Fruit fly (Drosophila melanogaster) whole organism, embryonic: Measurements from ENCODE around the gene alien.

Experiments used
- Ada2b ChIP-seq: fragments of 200-800 bp; sonication (Bioruptor generic); IDR thresholded peaks from 2 replicates; pipeline ENCODE4 v1.3.6; 2022; ENCODE audit warnings: missing biosample characterization, missing genetic modification characterization
- B-H1 ChIP-seq: fragments of 200-800 bp; sonication (Bioruptor generic); IDR thresholded peaks from 3 replicates; pipeline ENCODE4 v1.3.6; 2022; ENCODE audit warnings: missing biosample characterization, missing genetic modification characterization
- BEAF-32 ChIP-seq: fragments of 200-800 bp; sonication (Bioruptor generic); optimal IDR thresholded peaks from 3 replicates; lab custom pipeline; 2017; ENCODE audit warnings: missing biosample characterization, missing genetic modification characterization, mild to moderate bottlenecking, moderate library complexity, missing genetic modification reagents
- CG10431 ChIP-seq: fragments of 200-800 bp; sonication (Bioruptor generic); optimal IDR thresholded peaks from 3 replicates; lab custom pipeline; 2018; ENCODE audit warnings: missing biosample characterization, mild to moderate bottlenecking, missing genetic modification characterization
- CG11723 ChIP-seq: fragments of 200-800 bp; sonication (Bioruptor generic); optimal IDR thresholded peaks from 2 replicates; lab custom pipeline; 2017; ENCODE audit warnings: missing biosample characterization, mild to moderate bottlenecking, missing genetic modification characterization
- CG12236 ChIP-seq: fragments of 200-800 bp; sonication (Bioruptor generic); optimal IDR thresholded peaks from 2 replicates; lab custom pipeline; 2016; ENCODE audit warnings: missing biosample characterization, missing genetic modification characterization
- CG13296 ChIP-seq: fragments of 200-800 bp; sonication (Bioruptor generic); optimal IDR thresholded peaks from 3 replicates; lab custom pipeline; 2018; ENCODE audit warnings: missing biosample characterization, mild to moderate bottlenecking, missing genetic modification characterization
- CG13775 ChIP-seq: fragments of 200-800 bp; sonication (Bioruptor generic); optimal IDR thresholded peaks from 3 replicates; lab custom pipeline; 2017; ENCODE audit warnings: missing biosample characterization, mild to moderate bottlenecking, missing genetic modification characterization
- CG15011 ChIP-seq: fragments of 200-800 bp; sonication (Bioruptor generic); optimal IDR thresholded peaks from 3 replicates; lab custom pipeline; 2018; ENCODE audit warnings: missing biosample characterization, mild to moderate bottlenecking, missing genetic modification characterization
- CG16779 ChIP-seq: fragments of 200-800 bp; sonication (Bioruptor generic); IDR thresholded peaks from 2 replicates; pipeline ENCODE4 v1.3.6; 2022; ENCODE audit warnings: missing biosample characterization, missing genetic modification characterization
- CG17328 ChIP-seq: fragments of 200-800 bp; sonication (Bioruptor generic); IDR thresholded peaks from 2 replicates; pipeline ENCODE4 v1.3.6; 2022; ENCODE audit warnings: missing biosample characterization, missing genetic modification characterization
- CG18262 ChIP-seq: fragments of 200-800 bp; optimal IDR thresholded peaks from 3 replicates; lab custom pipeline; 2019; ENCODE audit warnings: missing biosample characterization, mild to moderate bottlenecking, missing genetic modification characterization, moderate library complexity
- CG18476 ChIP-seq: fragments of 200-800 bp; sonication (Bioruptor generic); optimal IDR thresholded peaks from 2 replicates; lab custom pipeline; 2016; ENCODE audit warnings: missing biosample characterization, mild to moderate bottlenecking, missing genetic modification characterization
- CG18619 ChIP-seq: fragments of 200-800 bp; sonication (Bioruptor generic); optimal IDR thresholded peaks from 3 replicates; lab custom pipeline; 2017; ENCODE audit warnings: missing biosample characterization, mild to moderate bottlenecking, missing genetic modification characterization
- CG2120 ChIP-seq: fragments of 200-800 bp; sonication (Bioruptor generic); optimal IDR thresholded peaks from 3 replicates; lab custom pipeline; 2016; ENCODE audit warnings: missing biosample characterization, missing genetic modification characterization
- CG2129 ChIP-seq: fragments of 200-800 bp; sonication (Bioruptor generic); IDR thresholded peaks from 2 replicates; pipeline ENCODE4 v1.3.6; 2022; ENCODE audit warnings: missing biosample characterization, missing genetic modification characterization; ENCODE audit not compliant: partially characterized antibody
- CG33557 ChIP-seq: fragments of 200-800 bp; sonication (Bioruptor generic); optimal IDR thresholded peaks from 2 replicates; lab custom pipeline; 2019; ENCODE audit warnings: missing biosample characterization, mild to moderate bottlenecking, missing genetic modification characterization, moderate library complexity
- CG34376 ChIP-seq: fragments of 200-800 bp; sonication (Bioruptor generic); optimal IDR thresholded peaks from 2 replicates; lab custom pipeline; 2018; ENCODE audit warnings: missing biosample characterization, mild to moderate bottlenecking, missing genetic modification characterization
- CG4707 ChIP-seq: fragments of 200-800 bp; sonication (Bioruptor generic); optimal IDR thresholded peaks from 2 replicates; lab custom pipeline; 2018; ENCODE audit warnings: missing biosample characterization, mild to moderate bottlenecking, missing genetic modification characterization, moderate library complexity
- CG7556 ChIP-seq: fragments of 200-800 bp; sonication (Bioruptor generic); optimal IDR thresholded peaks from 2 replicates; lab custom pipeline; 2017; ENCODE audit warnings: missing biosample characterization, mild to moderate bottlenecking, missing genetic modification characterization
- CG8290 ChIP-seq, 3 experiments: fragments of 200-800 bp; sonication (Bioruptor generic); optimal IDR thresholded peaks; 2 replicates each; lab custom pipeline; 2016 to 2019; ENCODE audit warnings: missing biosample characterization in 3 of 3, missing genetic modification characterization in 3 of 3, mild to moderate bottlenecking in 2 of 3, moderate library complexity in 1 of 3
- CG8478 ChIP-seq: fragments of >200 bp; optimal IDR thresholded peaks from 2 replicates; lab custom pipeline; 2018
- CG9437 ChIP-seq: fragments of 200-800 bp; sonication (Bioruptor generic); optimal IDR thresholded peaks from 2 replicates; lab custom pipeline; 2018; ENCODE audit warnings: missing biosample characterization, mild to moderate bottlenecking, missing genetic modification characterization
- CG9609 ChIP-seq: fragments of 200-800 bp; sonication (Bioruptor generic); optimal IDR thresholded peaks from 3 replicates; lab custom pipeline; 2016; ENCODE audit warnings: missing biosample characterization, missing genetic modification characterization
- CG9797 ChIP-seq: fragments of 200-800 bp; sonication (Bioruptor generic); optimal IDR thresholded peaks from 3 replicates; lab custom pipeline; 2018; ENCODE audit warnings: missing biosample characterization, mild to moderate bottlenecking, missing genetic modification characterization
- Dek ChIP-seq: fragments of 200-800 bp; sonication (Bioruptor generic); optimal IDR thresholded peaks from 3 replicates; lab custom pipeline; 2019; ENCODE audit warnings: missing biosample characterization, mild to moderate bottlenecking, missing genetic modification characterization, moderate library complexity
- Dip3 ChIP-seq: fragments of 200-800 bp; sonication (Bioruptor generic); optimal IDR thresholded peaks from 3 replicates; lab custom pipeline; 2016; ENCODE audit warnings: missing biosample characterization, missing genetic modification characterization
- Dll ChIP-seq: fragments of 200-800 bp; sonication (Bioruptor generic); IDR thresholded peaks from 4 replicates; pipeline ENCODE4 v1.3.6; 2022; ENCODE audit warnings: missing biosample characterization, missing genetic modification characterization; ENCODE audit not compliant: partially characterized antibody
- Doc2 ChIP-seq: fragments of 200-800 bp; sonication (Bioruptor generic); IDR thresholded peaks from 2 replicates; pipeline ENCODE4 v1.3.6; 2022; ENCODE audit warnings: missing biosample characterization, missing genetic modification characterization
- Elba2 ChIP-seq: fragments of 200-800 bp; sonication (Bioruptor generic); optimal IDR thresholded peaks from 3 replicates; lab custom pipeline; 2016; ENCODE audit warnings: missing biosample characterization, missing genetic modification characterization
- Ets65A ChIP-seq: fragments of 200-800 bp; sonication (Bioruptor generic); peaks from one replicate; lab custom pipeline; 2016; ENCODE audit warnings: missing biosample characterization, missing genetic modification characterization
- Fer1 ChIP-seq: fragments of 200-800 bp; sonication (Bioruptor generic); optimal IDR thresholded peaks from 2 replicates; lab custom pipeline; 2017; ENCODE audit warnings: missing biosample characterization, mild to moderate bottlenecking, missing genetic modification characterization
- H2.0 ChIP-seq: fragments of 200-800 bp; sonication (Bioruptor generic); IDR thresholded peaks from 2 replicates; pipeline ENCODE4 v1.3.6; 2022; ENCODE audit warnings: missing biosample characterization, missing genetic modification characterization
- Hr51 ChIP-seq, 2 experiments: fragments of 200-800 bp; sonication (Bioruptor generic); optimal IDR thresholded peaks; 2 replicates in 1 of 2; 3 replicates in 1 of 2; lab custom pipeline; 2016 to 2018; ENCODE audit warnings: missing biosample characterization in 2 of 2, missing genetic modification characterization in 2 of 2, mild to moderate bottlenecking in 1 of 2, moderate library complexity in 1 of 2
- NK7.1 ChIP-seq: fragments of 200-800 bp; sonication (Bioruptor generic); optimal IDR thresholded peaks from 3 replicates; lab custom pipeline; 2016; ENCODE audit warnings: missing biosample characterization, missing genetic modification characterization
- PHDP ChIP-seq: fragments of 200-800 bp; sonication (Bioruptor generic); optimal IDR thresholded peaks from 3 replicates; lab custom pipeline; 2018; ENCODE audit warnings: missing biosample characterization, mild to moderate bottlenecking, missing genetic modification characterization, moderate library complexity
- bbx ChIP-seq: fragments of 200-800 bp; sonication (Bioruptor generic); IDR thresholded peaks from 2 replicates; pipeline ENCODE4 v1.3.6; 2022; ENCODE audit warnings: missing biosample characterization, missing genetic modification characterization; ENCODE audit not compliant: partially characterized antibody
- en ChIP-seq: fragments of 200-800 bp; sonication (Bioruptor generic); optimal IDR thresholded peaks from 2 replicates; lab custom pipeline; 2016; ENCODE audit warnings: missing biosample characterization, missing genetic modification characterization
- gcm ChIP-seq: fragments of 200-800 bp; sonication (Bioruptor generic); optimal IDR thresholded peaks from 2 replicates; lab custom pipeline; 2019; ENCODE audit warnings: missing biosample characterization, mild to moderate bottlenecking, missing genetic modification characterization, moderate library complexity
- gsb-n ChIP-seq: fragments of 200-800 bp; sonication (Bioruptor generic); optimal IDR thresholded peaks from 3 replicates; lab custom pipeline; 2018; ENCODE audit warnings: missing biosample characterization, mild to moderate bottlenecking, missing genetic modification characterization
- jing ChIP-seq: fragments of 200-800 bp; sonication (Bioruptor generic); optimal IDR thresholded peaks from 2 replicates; lab custom pipeline; 2018; ENCODE audit warnings: missing biosample characterization, mild to moderate bottlenecking, missing genetic modification characterization
- nmo ChIP-seq: fragments of 200-800 bp; sonication (Bioruptor generic); optimal IDR thresholded peaks from 2 replicates; lab custom pipeline; 2018; ENCODE audit warnings: missing biosample characterization, mild to moderate bottlenecking, missing genetic modification characterization, moderate library complexity
- ranshi ChIP-seq: fragments of 200-800 bp; sonication (Bioruptor generic); IDR thresholded peaks from 2 replicates; pipeline ENCODE4 v1.3.6; 2022; ENCODE audit warnings: missing biosample characterization, missing genetic modification characterization
- repo ChIP-seq: fragments of 200-800 bp; sonication (Bioruptor generic); optimal IDR thresholded peaks from 2 replicates; lab custom pipeline; 2016; ENCODE audit warnings: missing biosample characterization, missing genetic modification characterization
- sna ChIP-seq: fragments of 200-800 bp; sonication (Bioruptor generic); IDR thresholded peaks from 2 replicates; pipeline ENCODE4 v1.3.6; 2022; ENCODE audit warnings: missing biosample characterization, missing genetic modification characterization; ENCODE audit not compliant: partially characterized antibody
- vnd ChIP-seq: fragments of 200-800 bp; sonication (Bioruptor generic); IDR thresholded peaks from 3 replicates; pipeline ENCODE4 v1.3.6; 2022; ENCODE audit warnings: missing biosample characterization, missing genetic modification characterization; ENCODE audit not compliant: partially characterized antibody
- zen ChIP-seq: fragments of 200-800 bp; sonication (Bioruptor generic); optimal IDR thresholded peaks from 3 replicates; lab custom pipeline; 2018; ENCODE audit warnings: missing biosample characterization, mild to moderate bottlenecking, missing genetic modification characterization, moderate library complexity
- zen2 ChIP-seq: fragments of 200-800 bp; sonication (Bioruptor generic); IDR thresholded peaks from 3 replicates; pipeline ENCODE4 v1.3.6; 2022; ENCODE audit warnings: missing biosample characterization, missing genetic modification characterization; ENCODE audit not compliant: partially characterized antibody
- zfh2 ChIP-seq: fragments of 200-800 bp; sonication (Bioruptor generic); optimal IDR thresholded peaks from 2 replicates; lab custom pipeline; 2016; ENCODE audit warnings: missing biosample characterization, missing genetic modification characterization

alien gene

DNA sequence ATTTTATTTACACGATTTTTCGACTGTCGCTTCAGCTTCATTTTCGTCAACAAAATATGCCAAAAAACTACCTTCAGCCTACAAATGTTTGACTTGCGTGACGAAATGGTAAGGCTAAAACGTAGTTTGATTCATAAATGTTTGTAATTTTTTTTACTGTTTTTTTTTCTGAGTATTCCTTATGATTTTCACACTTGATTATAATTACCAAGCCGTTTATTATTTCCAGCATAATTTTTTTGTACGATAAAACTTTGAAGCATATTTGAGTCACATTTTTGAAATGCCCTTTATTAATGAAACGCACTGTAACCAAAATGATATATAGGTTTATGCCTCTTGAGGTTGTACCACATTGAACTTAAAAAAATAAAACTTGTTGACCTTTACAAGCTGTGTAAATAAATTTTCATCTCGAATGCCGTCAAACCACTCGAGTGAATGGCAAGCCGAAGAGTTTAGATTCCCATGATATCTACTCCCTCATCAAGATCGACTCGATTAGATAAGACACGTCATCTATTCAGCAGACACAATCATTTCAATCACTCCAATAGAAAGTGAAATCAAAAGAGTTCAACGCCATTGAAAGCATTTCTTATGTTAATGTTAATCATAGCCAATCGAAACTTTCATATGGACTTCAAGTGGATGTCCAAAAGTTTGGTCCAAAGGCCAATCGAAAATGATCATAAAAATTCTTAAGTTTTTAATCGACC lies 14.4 kb downstream of the alien start (continued):
- no peak for TF ChIP-seq repo (GFP tag; lab: Kevin White, UChicago)
- no peak for TF ChIP-seq CG18476 (GFP tag; lab: Kevin White, UChicago)
- TF ChIP-seq Dll, result no peak
- TF ChIP-seq nmo (GFP tag; lab: Kevin White, UChicago), result peak; percentile 43
- peak; percentile 7 for TF ChIP-seq CG9437
- TF ChIP-seq BEAF-32 (GFP tag; lab: Kevin White, UChicago), result no peak
- peak; percentile 17 for TF ChIP-seq CG15011 (GFP tag; lab: Kevin White, UChicago)
- TF ChIP-seq CG17328 (GFP tag; lab: Robert Waterston, UW), result peak; percentile 52
- no peak for TF ChIP-seq CG34376 (GFP tag; lab: Kevin White, UChicago)
- peak; percentile 62 for TF ChIP-seq PHDP (tag; lab: Kevin White, UChicago)
- TF ChIP-seq Hr51 (GFP tag; optimal IDR thresholded peaks at IDR 0.05; lab: Kevin White, UChicago), result peak in 1 of 2 experiments; percentile 83
- TF ChIP-seq zen, result no peak
- TF ChIP-seq gcm (GFP tag; lab: Kevin White, UChicago), result peak; percentile 20
- TF ChIP-seq CG33557, result no peak
- no peak for TF ChIP-seq CG12236 (GFP tag; lab: Kevin White, UChicago)
- no peak for TF ChIP-seq Doc2 (GFP tag; lab: Robert Waterston, UW)
- no peak for TF ChIP-seq CG13775 (GFP tag; lab: Kevin White, UChicago)
- peak; percentile 21 for TF ChIP-seq zfh2 (GFP tag; lab: Kevin White, UChicago)
- TF ChIP-seq CG9797, result no peak
- TF ChIP-seq gsb-n (tag; lab: Kevin White, UChicago), result no peak
- no peak for TF ChIP-seq CG2129 (GFP tag; lab: Robert Waterston, UW)
- no peak for TF ChIP-seq zen2 (GFP tag; lab: Robert Waterston, UW)
- TF ChIP-seq NK7.1 (GFP tag; lab: Kevin White, UChicago), result no peak
- peak; percentile 51 for TF ChIP-seq Ets65A
- no peak for TF ChIP-seq Dip3 (GFP tag; lab: Kevin White, UChicago)
- no peak for TF ChIP-seq vnd (GFP tag; lab: Robert Waterston, UW)
- no peak for TF ChIP-seq bbx
- peak; percentile 58 for TF ChIP-seq Dek
- TF ChIP-seq jing (GFP tag; lab: Kevin White, UChicago), result no peak
- no peak for TF ChIP-seq CG16779
- TF ChIP-seq Elba2 (GFP tag; lab: Kevin White, UChicago), result no peak
- peak; percentile 10 for TF ChIP-seq CG18619
- TF ChIP-seq CG18262 (tag; lab: Kevin White, UChicago), result peak; percentile 2
- TF ChIP-seq CG8290 (GFP tag; optimal IDR thresholded peaks at IDR 0.05; lab: Kevin White, UChicago), result no peak
- no peak for TF ChIP-seq CG8290 (tag; optimal IDR thresholded peaks at IDR 0.05; lab: Kevin White, UChicago)
- TF ChIP-seq H2.0 (GFP tag; lab: Robert Waterston, UW), result peak; percentile 15; the same call in 1 of the 2 replicates
- TF ChIP-seq en (GFP tag; lab: Kevin White, UChicago), result no peak
- TF ChIP-seq CG7556, result peak; percentile 40
- 0 out of 2 replicates have a peak, but pooled peaks have one; percentile 4 for TF ChIP-seq ranshi (GFP tag; lab: Robert Waterston, UW)
- TF ChIP-seq B-H1 (GFP tag; lab: Robert Waterston, UW), result 0 out of 3 replicates have a peak, but pooled peaks have one; percentile 24
- TF ChIP-seq CG13296 (GFP tag; lab: Kevin White, UChicago), result peak; percentile 63
- peak; percentile 46 for TF ChIP-seq Fer1 (GFP tag; lab: Kevin White, UChicago)
- TF ChIP-seq CG10431, result no peak
- TF ChIP-seq CG11723 (GFP tag; lab: Kevin White, UChicago), result no peak
- no peak for TF ChIP-seq sna (GFP tag; lab: Robert Waterston, UW)
- TF ChIP-seq CG2120 (GFP tag; lab: Kevin White, UChicago), result peak; percentile 49
- no peak for TF ChIP-seq Ada2b
- TF ChIP-seq CG4707 (GFP tag; lab: Kevin White, UChicago), result no peak
- no peak for TF ChIP-seq CG8478
- no peak for TF ChIP-seq CG9609
